Worm (Caenorhabditis elegans): Measurements from ENCODE around the gene ptr-3.
"Not testable (repeated sequence)": the region's sequence is repeated elsewhere in the genome, so short reads cannot be mapped to it uniquely, and the experiment has no call there.

ce11 chrII:416808-417207 lies 49.5 kb upstream of the ptr-3 start:
- not testable (repeated sequence) for TF ChIP-seq egl-27 (tag; optimal IDR thresholded peaks at IDR 0.05); unc-62 (GFP tag; optimal IDR thresholded peaks at IDR 0.05 in 1 of 2); unc-62 (tag; optimal IDR thresholded peaks at IDR 0.05)
